Fruit fly (Drosophila melanogaster) whole organism, embryonic: ENCODE results near the gene HERC2.
A peak's percentile ranks its signal among the peaks of the same experiment; 100 is the strongest.

ENCODE experiments used
- BEAF-32 ChIP-seq: fragments of 200-800 bp; sonication (Bioruptor generic); optimal IDR thresholded peaks from 3 replicates; lab custom pipeline; 2017; ENCODE audit warnings: missing biosample characterization, missing genetic modification characterization, mild to moderate bottlenecking, moderate library complexity, missing genetic modification reagents
- BtbVII ChIP-seq: fragments of 200-800 bp; sonication (Bioruptor generic); optimal IDR thresholded peaks from 3 replicates; lab custom pipeline; 2017; ENCODE audit warnings: missing biosample characterization, mild to moderate bottlenecking, missing genetic modification characterization
- Bteb2 ChIP-seq: fragments of 200-800 bp; sonication (Bioruptor generic); optimal IDR thresholded peaks from 2 replicates; lab custom pipeline; 2016; ENCODE audit warnings: missing biosample characterization, missing genetic modification characterization
- CG10321 ChIP-seq: fragments of 200-800 bp; sonication (Bioruptor generic); IDR thresholded peaks from 2 replicates; pipeline ENCODE4 v1.3.6; 2022; ENCODE audit warnings: missing biosample characterization, missing genetic modification characterization
- CG12659 ChIP-seq: fragments of 200-800 bp; sonication (Bioruptor generic); optimal IDR thresholded peaks from 3 replicates; lab custom pipeline; 2017; ENCODE audit warnings: mild to moderate bottlenecking, missing biosample characterization, missing genetic modification reagents, missing genetic modification characterization
- CG14860 ChIP-seq: fragments of 200-800 bp; sonication (Bioruptor generic); IDR thresholded peaks from 3 replicates; pipeline ENCODE4 v1.3.6; 2022; ENCODE audit warnings: missing biosample characterization, missing genetic modification characterization; ENCODE audit not compliant: partially characterized antibody
- CG15073 ChIP-seq: fragments of 200-800 bp; sonication (Bioruptor generic); optimal IDR thresholded peaks from 2 replicates; lab custom pipeline; 2016; ENCODE audit warnings: missing biosample characterization, missing genetic modification characterization
- CG32772 ChIP-seq: fragments of 200-800 bp; sonication (Bioruptor generic); IDR thresholded peaks from 2 replicates; pipeline ENCODE4 v1.3.6; 2022; ENCODE audit warnings: missing biosample characterization, missing genetic modification characterization
- CG4404 ChIP-seq: fragments of 200-800 bp; sonication (Bioruptor generic); IDR thresholded peaks from 2 replicates; pipeline ENCODE4 v1.3.6; 2022; ENCODE audit warnings: missing biosample characterization, missing genetic modification characterization
- CG5180 ChIP-seq: fragments of 200-800 bp; sonication (Bioruptor generic); optimal IDR thresholded peaks from 3 replicates; lab custom pipeline; 2017; ENCODE audit warnings: missing biosample characterization, missing genetic modification characterization, mild to moderate bottlenecking, moderate library complexity, missing genetic modification reagents
- CG6272 ChIP-seq: fragments of 200-800 bp; sonication (Bioruptor generic); IDR thresholded peaks from 2 replicates; pipeline ENCODE4 v1.3.6; 2022; ENCODE audit warnings: missing biosample characterization, missing genetic modification characterization
- CG6854 ChIP-seq: fragments of 200-800 bp; sonication (Bioruptor generic); optimal IDR thresholded peaks from 3 replicates; lab custom pipeline; 2017; ENCODE audit warnings: missing biosample characterization, mild to moderate bottlenecking, missing genetic modification characterization
- CG7271 ChIP-seq: fragments of 200-800 bp; sonication (Bioruptor generic); optimal IDR thresholded peaks from 2 replicates; lab custom pipeline; 2018; ENCODE audit warnings: missing biosample characterization, mild to moderate bottlenecking, missing genetic modification characterization, moderate library complexity
- CG7745 ChIP-seq: fragments of 200-800 bp; sonication (Bioruptor generic); optimal IDR thresholded peaks from 2 replicates; lab custom pipeline; 2018; ENCODE audit warnings: missing biosample characterization, mild to moderate bottlenecking, missing genetic modification characterization, moderate library complexity
- CG8359 ChIP-seq: fragments of 200-800 bp; sonication (Bioruptor generic); optimal IDR thresholded peaks from 2 replicates; lab custom pipeline; 2017; ENCODE audit warnings: missing biosample characterization, mild to moderate bottlenecking, missing genetic modification characterization, borderline replicate concordance
- CG9932 ChIP-seq: fragments of 200-800 bp; sonication (Bioruptor generic); IDR thresholded peaks from 2 replicates; pipeline ENCODE4 v1.3.6; 2022; ENCODE audit warnings: missing biosample characterization, missing genetic modification characterization
- CTCF ChIP-seq: fragments of 200-800 bp; sonication (Bioruptor generic); optimal IDR thresholded peaks from 2 replicates; lab custom pipeline; 2017; ENCODE audit warnings: missing biosample characterization, mild to moderate bottlenecking, missing genetic modification characterization, moderate library complexity
- Deaf1 ChIP-seq: fragments of 200-800 bp; optimal IDR thresholded peaks from 3 replicates; lab custom pipeline; 2019; ENCODE audit warnings: missing biosample characterization, mild to moderate bottlenecking, missing genetic modification characterization, moderate library complexity
- Drgx ChIP-seq: fragments of 200-800 bp; sonication (Bioruptor generic); IDR thresholded peaks from 2 replicates; pipeline ENCODE4 v1.3.6; 2022; ENCODE audit warnings: missing biosample characterization, missing genetic modification characterization
- Fer1 ChIP-seq: fragments of 200-800 bp; sonication (Bioruptor generic); optimal IDR thresholded peaks from 2 replicates; lab custom pipeline; 2017; ENCODE audit warnings: missing biosample characterization, mild to moderate bottlenecking, missing genetic modification characterization
- Hsf ChIP-seq: fragments of 200-800 bp; sonication (Bioruptor generic); optimal IDR thresholded peaks from 3 replicates; lab custom pipeline; 2016; ENCODE audit warnings: missing biosample characterization, missing genetic modification characterization
- Kr ChIP-seq: fragments of 200-800 bp; sonication (Bioruptor generic); optimal IDR thresholded peaks from 2 replicates; lab custom pipeline; 2017; ENCODE audit warnings: missing biosample characterization, mild to moderate bottlenecking, missing genetic modification characterization
- MESR4 ChIP-seq: fragments of 200-800 bp; sonication (Bioruptor generic); optimal IDR thresholded peaks from 2 replicates; lab custom pipeline; 2018; ENCODE audit warnings: missing biosample characterization, mild to moderate bottlenecking, missing genetic modification characterization, moderate library complexity
- Mes4 ChIP-seq: fragments of 200-800 bp; sonication (Bioruptor generic); optimal IDR thresholded peaks from 2 replicates; lab custom pipeline; 2016; ENCODE audit warnings: missing biosample characterization, missing genetic modification characterization
- NC2β ChIP-seq: fragments of 200-800 bp; sonication (Bioruptor generic); optimal IDR thresholded peaks from 2 replicates; lab custom pipeline; 2016; ENCODE audit warnings: missing biosample characterization, missing genetic modification characterization
- Poxn ChIP-seq: fragments of 200-800 bp; sonication (Bioruptor generic); IDR thresholded peaks from 2 replicates; pipeline ENCODE4 v1.3.6; 2022; ENCODE audit warnings: missing biosample characterization, missing genetic modification characterization
- Xrp1 ChIP-seq: fragments of 200-800 bp; sonication (Bioruptor generic); IDR thresholded peaks from 2 replicates; pipeline ENCODE4 v1.3.6; 2022; ENCODE audit warnings: missing biosample characterization, missing genetic modification characterization
- al ChIP-seq: fragments of 200-800 bp; sonication (Bioruptor generic); IDR thresholded peaks from 2 replicates; pipeline ENCODE4 v1.3.6; 2022; ENCODE audit warnings: missing biosample characterization, missing genetic modification characterization
- az2 ChIP-seq: fragments of 200-800 bp; sonication (Bioruptor generic); optimal IDR thresholded peaks from 3 replicates; lab custom pipeline; 2016; ENCODE audit warnings: missing biosample characterization, missing genetic modification characterization
- bbx ChIP-seq: fragments of 200-800 bp; sonication (Bioruptor generic); IDR thresholded peaks from 2 replicates; pipeline ENCODE4 v1.3.6; 2022; ENCODE audit warnings: missing biosample characterization, missing genetic modification characterization; ENCODE audit not compliant: partially characterized antibody
- bigmax ChIP-seq: fragments of 200-800 bp; sonication (Bioruptor generic); optimal IDR thresholded peaks from 2 replicates; lab custom pipeline; 2018; ENCODE audit warnings: missing biosample characterization, mild to moderate bottlenecking, missing genetic modification characterization
- cwo ChIP-seq: fragments of 200-800 bp; sonication (Bioruptor generic); optimal IDR thresholded peaks from 3 replicates; lab custom pipeline; 2017; ENCODE audit warnings: missing biosample characterization, missing genetic modification characterization, mild to moderate bottlenecking, moderate library complexity, missing genetic modification reagents
- ewg ChIP-seq: fragments of 200-800 bp; sonication (Bioruptor generic); optimal IDR thresholded peaks from 3 replicates; lab custom pipeline; 2017; ENCODE audit warnings: mild to moderate bottlenecking, missing biosample characterization, missing genetic modification reagents, missing genetic modification characterization
- gfzf ChIP-seq: fragments of 200-800 bp; sonication (Bioruptor generic); optimal IDR thresholded peaks from 2 replicates; lab custom pipeline; 2016; ENCODE audit warnings: missing biosample characterization, mild to moderate bottlenecking, missing genetic modification characterization, moderate library complexity
- grau ChIP-seq: fragments of 200-800 bp; optimal IDR thresholded peaks from 3 replicates; lab custom pipeline; 2019; ENCODE audit warnings: missing biosample characterization, mild to moderate bottlenecking, missing genetic modification characterization, moderate library complexity
- gsb ChIP-seq: fragments of 200-800 bp; sonication (Bioruptor generic); IDR thresholded peaks from 2 replicates; pipeline ENCODE4 v1.3.6; 2022; ENCODE audit warnings: missing biosample characterization, missing genetic modification characterization
- hth ChIP-seq: fragments of >200 bp; optimal IDR thresholded peaks from 2 replicates; lab custom pipeline; 2017; ENCODE audit warnings: inconsistent platforms
- knrl ChIP-seq: fragments of 200-800 bp; sonication (Bioruptor generic); IDR thresholded peaks from 3 replicates; pipeline ENCODE4 v1.3.6; 2022; ENCODE audit warnings: missing biosample characterization, missing genetic modification characterization; ENCODE audit not compliant: partially characterized antibody
- lov ChIP-seq, 2 experiments: fragments of 200-800 bp in 1 of 2; fragments of >200 bp in 1 of 2; sonication (Bioruptor generic) in 1 of 2; IDR thresholded peaks in 1 of 2; optimal IDR thresholded peaks in 1 of 2; 2 replicates in 1 of 2; 3 replicates in 1 of 2; pipeline versions ENCODE4 v1.3.6 to Lab custom; 2017 to 2022; ENCODE audit warnings: missing biosample characterization in 1 of 2, missing genetic modification characterization in 1 of 2
- mam ChIP-seq: fragments of 200-800 bp; sonication (Bioruptor generic); optimal IDR thresholded peaks from 3 replicates; lab custom pipeline; 2016; ENCODE audit warnings: missing biosample characterization, missing genetic modification characterization
- mirr ChIP-seq: fragments of 200-800 bp; sonication (Bioruptor generic); optimal IDR thresholded peaks from 3 replicates; lab custom pipeline; 2018; ENCODE audit warnings: missing biosample characterization, mild to moderate bottlenecking, missing genetic modification characterization
- pan ChIP-seq, 4 experiments: fragments of >200 bp in 3 of 4; fragments of 200-800 bp in 1 of 4; sonication (Bioruptor generic) in 1 of 4; optimal IDR thresholded peaks in 3 of 4; IDR thresholded peaks in 1 of 4; 2 replicates each; pipeline versions ENCODE4 v1.3.6 to Lab custom; 2017 to 2022; ENCODE audit warnings: missing biosample characterization in 2 of 4, missing genetic modification characterization in 2 of 4, mixed read lengths in 1 of 4
- shn ChIP-seq: fragments of 200-800 bp; sonication (Bioruptor generic); optimal IDR thresholded peaks from 3 replicates; lab custom pipeline; 2016; ENCODE audit warnings: missing biosample characterization, missing genetic modification characterization
- slp2 ChIP-seq: fragments of 200-800 bp; sonication (Bioruptor generic); optimal IDR thresholded peaks from 2 replicates; lab custom pipeline; 2016; ENCODE audit warnings: missing biosample characterization, missing genetic modification characterization
- sna ChIP-seq: fragments of 200-800 bp; sonication (Bioruptor generic); IDR thresholded peaks from 2 replicates; pipeline ENCODE4 v1.3.6; 2022; ENCODE audit warnings: missing biosample characterization, missing genetic modification characterization; ENCODE audit not compliant: partially characterized antibody
- sqz ChIP-seq: fragments of 200-800 bp; sonication (Bioruptor generic); optimal IDR thresholded peaks from 3 replicates; lab custom pipeline; 2018; ENCODE audit warnings: missing biosample characterization, mild to moderate bottlenecking, missing genetic modification characterization
- vfl ChIP-seq: fragments of 200-800 bp; sonication (Bioruptor generic); optimal IDR thresholded peaks from 2 replicates; lab custom pipeline; 2016; ENCODE audit warnings: missing biosample characterization, missing genetic modification characterization
- vnd ChIP-seq: fragments of 200-800 bp; sonication (Bioruptor generic); IDR thresholded peaks from 3 replicates; pipeline ENCODE4 v1.3.6; 2022; ENCODE audit warnings: missing biosample characterization, missing genetic modification characterization; ENCODE audit not compliant: partially characterized antibody
- vvl ChIP-seq: fragments of 200-800 bp; sonication (Bioruptor generic); IDR thresholded peaks from 2 replicates; pipeline ENCODE4 v1.3.6; 2022; ENCODE audit warnings: missing biosample characterization, missing genetic modification characterization
- wek ChIP-seq: fragments of 200-800 bp; sonication (Bioruptor generic); optimal IDR thresholded peaks from 3 replicates; lab custom pipeline; 2018; ENCODE audit warnings: missing biosample characterization, mild to moderate bottlenecking, missing genetic modification characterization, moderate library complexity
- zf30C ChIP-seq: fragments of 200-800 bp; sonication (Bioruptor generic); optimal IDR thresholded peaks from 3 replicates; lab custom pipeline; 2018; ENCODE audit warnings: missing biosample characterization, mild to moderate bottlenecking, missing genetic modification characterization

HERC2 gene

dm6 chrX:20426818-20427217 is 32.6 kb downstream of the HERC2 start, which contains the start of gene CG15456 (continued):
- TF ChIP-seq pan (optimal IDR thresholded peaks at IDR 0.05; lab: Kevin White, UChicago), result no peak
- no peak for TF ChIP-seq pan (GFP tag; optimal IDR thresholded peaks at IDR 0.05 in 1 of 2, IDR thresholded peaks at IDR 0.05 in 1 of 2)
- no peak for TF ChIP-seq shn (GFP tag; lab: Kevin White, UChicago)
- no peak for TF ChIP-seq zf30C
- no peak for TF ChIP-seq al (GFP tag; lab: Robert Waterston, UW)
- no peak for TF ChIP-seq CG8359
- no peak for TF ChIP-seq Mes4 (GFP tag; lab: Kevin White, UChicago)
- no peak for TF ChIP-seq CG10321 (GFP tag; lab: Robert Waterston, UW)
- no peak for TF ChIP-seq Xrp1 (GFP tag; lab: Robert Waterston, UW)
- no peak for TF ChIP-seq CG14860 (GFP tag; lab: Robert Waterston, UW)
- no peak for TF ChIP-seq CG15073 (GFP tag; lab: Kevin White, UChicago)
- TF ChIP-seq CG4404 (GFP tag; lab: Robert Waterston, UW), result no peak
- no peak for TF ChIP-seq mam (GFP tag; lab: Kevin White, UChicago)
- TF ChIP-seq CG32772, result no peak
- TF ChIP-seq Kr (GFP tag; lab: Kevin White, UChicago), result no peak
- TF ChIP-seq lov (optimal IDR thresholded peaks at IDR 0.05; lab: Kevin White, UChicago), result no peak
- no peak for TF ChIP-seq lov (GFP tag; IDR thresholded peaks at IDR 0.05; lab: Robert Waterston, UW)
- TF ChIP-seq wek, result no peak
- no peak for TF ChIP-seq BtbVII (GFP tag; lab: Kevin White, UChicago)
- TF ChIP-seq az2 (GFP tag; lab: Kevin White, UChicago), result no peak
- peak; percentile 46 for TF ChIP-seq MESR4
- TF ChIP-seq CTCF (GFP tag; lab: Kevin White, UChicago), result no peak
- TF ChIP-seq bbx (GFP tag; lab: Robert Waterston, UW), result 0 out of 2 replicates have a peak, but pooled peaks have one; percentile 12
- no peak for TF ChIP-seq slp2 (GFP tag; lab: Kevin White, UChicago)
- TF ChIP-seq bigmax, result no peak
- no peak for TF ChIP-seq gfzf
- no peak for TF ChIP-seq ewg
- no peak for TF ChIP-seq CG5180 (GFP tag; lab: Kevin White, UChicago)
- no peak for TF ChIP-seq CG7745
- TF ChIP-seq CG9932 (GFP tag; lab: Robert Waterston, UW), result no peak
- peak; percentile 41 for TF ChIP-seq sna (GFP tag; lab: Robert Waterston, UW)
- no peak for TF ChIP-seq grau (tag; lab: Kevin White, UChicago)
- no peak for TF ChIP-seq knrl (GFP tag; lab: Robert Waterston, UW)
- no peak for TF ChIP-seq hth (lab: Kevin White, UChicago)
- TF ChIP-seq sqz (GFP tag; lab: Kevin White, UChicago), result no peak
- no peak for TF ChIP-seq CG12659 (GFP tag; lab: Kevin White, UChicago)
- no peak for TF ChIP-seq gsb
- no peak for TF ChIP-seq mirr (GFP tag; lab: Kevin White, UChicago)
- no peak for TF ChIP-seq Hsf
- TF ChIP-seq BEAF-32 (GFP tag; lab: Kevin White, UChicago), result peak; percentile 44
- no peak for TF ChIP-seq vfl (GFP tag; lab: Kevin White, UChicago)
- TF ChIP-seq Fer1 (GFP tag; lab: Kevin White, UChicago), result no peak
- no peak for TF ChIP-seq CG7271 (tag; lab: Kevin White, UChicago)
- no peak for TF ChIP-seq Drgx
- TF ChIP-seq Deaf1 (tag; lab: Kevin White, UChicago), result no peak
- peak; percentile 59; the same call in 2 of the 3 replicates for TF ChIP-seq vnd (GFP tag; lab: Robert Waterston, UW)
- TF ChIP-seq Poxn, result no peak
- TF ChIP-seq vvl (GFP tag; lab: Robert Waterston, UW), result no peak
- TF ChIP-seq CG6272, result no peak
- TF ChIP-seq CG6854 (GFP tag; lab: Kevin White, UChicago), result no peak
- no peak for TF ChIP-seq cwo
- TF ChIP-seq Bteb2, result no peak
- TF ChIP-seq NC2β (GFP tag; lab: Kevin White, UChicago), result no peak
